Fruit fly (Drosophila melanogaster) whole organism, adult: ENCODE results near the gene CG3568.

ENCODE experiments used
- CG11617 ChIP-seq: fragments of 200-800 bp; sonication (Bioruptor generic); optimal IDR thresholded peaks from 2 replicates; lab custom pipeline; 2017; ENCODE audit warnings: mild to moderate bottlenecking, missing biosample characterization, missing genetic modification reagents, missing genetic modification characterization
- CG12768 ChIP-seq: fragments of 200-800 bp; sonication (Bioruptor generic); optimal IDR thresholded peaks from 2 replicates; lab custom pipeline; 2017; ENCODE audit warnings: missing biosample characterization, missing genetic modification characterization, mild to moderate bottlenecking, moderate library complexity, missing genetic modification reagents
- CG14711 ChIP-seq: fragments of 200-800 bp; sonication (Bioruptor generic); optimal IDR thresholded peaks from 2 replicates; lab custom pipeline; 2018; ENCODE audit warnings: missing biosample characterization, mild to moderate bottlenecking, missing genetic modification characterization, moderate library complexity
- CG1620 ChIP-seq: fragments of 200-800 bp; sonication (Bioruptor generic); optimal IDR thresholded peaks from 2 replicates; lab custom pipeline; 2016; ENCODE audit warnings: missing biosample characterization, missing genetic modification characterization
- CG33017 ChIP-seq: fragments of 200-800 bp; sonication (Bioruptor generic); optimal IDR thresholded peaks from 2 replicates; lab custom pipeline; 2018; ENCODE audit warnings: missing biosample characterization, mild to moderate bottlenecking, missing genetic modification characterization, moderate library complexity
- CG5204 ChIP-seq: fragments of 200-800 bp; sonication (Bioruptor generic); optimal IDR thresholded peaks from 2 replicates; lab custom pipeline; 2016; ENCODE audit warnings: missing biosample characterization, missing genetic modification characterization
- CG7045 ChIP-seq: fragments of 200-800 bp; sonication (Bioruptor generic); optimal IDR thresholded peaks from 2 replicates; lab custom pipeline; 2017; ENCODE audit warnings: missing biosample characterization, mild to moderate bottlenecking, missing genetic modification characterization
- CG7101 ChIP-seq: fragments of 200-800 bp; sonication (Bioruptor generic); optimal IDR thresholded peaks from 2 replicates; lab custom pipeline; 2018; ENCODE audit warnings: missing biosample characterization, mild to moderate bottlenecking, missing genetic modification characterization, moderate library complexity
- Clk ChIP-seq: fragments of 200-800 bp; sonication (Bioruptor generic); optimal IDR thresholded peaks from 2 replicates; lab custom pipeline; 2017; ENCODE audit warnings: missing biosample characterization, missing genetic modification characterization
- Crg-1 ChIP-seq: fragments of 200-800 bp; sonication (Bioruptor generic); optimal IDR thresholded peaks from 2 replicates; lab custom pipeline; 2016; ENCODE audit warnings: missing biosample characterization, missing genetic modification characterization
- Hr96 ChIP-seq: fragments of 200-800 bp; sonication (Bioruptor generic); optimal IDR thresholded peaks from 2 replicates; lab custom pipeline; 2016; ENCODE audit warnings: missing biosample characterization, missing genetic modification characterization
- Mnt ChIP-seq: fragments of 200-800 bp; sonication (Bioruptor generic); optimal IDR thresholded peaks from 2 replicates; lab custom pipeline; 2016; ENCODE audit warnings: missing biosample characterization, mild to moderate bottlenecking, missing genetic modification characterization
- bab1 ChIP-seq: fragments of 200-800 bp; sonication (Bioruptor generic); optimal IDR thresholded peaks from 3 replicates; lab custom pipeline; 2019; ENCODE audit warnings: missing biosample characterization, mild to moderate bottlenecking, missing genetic modification characterization, moderate library complexity
- cic ChIP-seq: fragments of 200-800 bp; sonication (Bioruptor generic); optimal IDR thresholded peaks from 2 replicates; lab custom pipeline; 2017; ENCODE audit warnings: missing biosample characterization, mild to moderate bottlenecking, missing genetic modification characterization, moderate library complexity
- cnc ChIP-seq, 2 experiments: fragments of >200 bp; optimal IDR thresholded peaks; 2 replicates each; lab custom pipeline; 2017
- kay ChIP-seq: fragments of 200-800 bp; sonication (Bioruptor generic); peaks from one replicate; lab custom pipeline; 2016; ENCODE audit warnings: missing biosample characterization, missing genetic modification characterization, borderline replicate concordance
- ovo ChIP-seq: fragments of 200-800 bp; sonication (Bioruptor generic); optimal IDR thresholded peaks from 2 replicates; lab custom pipeline; 2016; ENCODE audit warnings: missing biosample characterization, missing genetic modification characterization
- pad ChIP-seq: fragments of 200-800 bp; sonication (Bioruptor generic); optimal IDR thresholded peaks from 3 replicates; lab custom pipeline; 2017; ENCODE audit warnings: missing biosample characterization, missing genetic modification characterization, mild to moderate bottlenecking, moderate library complexity, missing genetic modification reagents
- tj ChIP-seq: fragments of 200-800 bp; sonication (Bioruptor generic); optimal IDR thresholded peaks from 3 replicates; lab custom pipeline; 2017; ENCODE audit warnings: missing biosample characterization, mild to moderate bottlenecking, missing genetic modification characterization, moderate library complexity
- toe ChIP-seq: fragments of 200-800 bp; sonication (Bioruptor generic); optimal IDR thresholded peaks from 2 replicates; lab custom pipeline; 2016; ENCODE audit warnings: missing biosample characterization, missing genetic modification characterization

The CG3568 gene

dm6 chrX:4508072-4508644 lies 34.3 kb upstream of the CG3568 start:
- TF ChIP-seq toe (GFP tag; lab: Kevin White, UChicago): no peak
- TF ChIP-seq Crg-1: no peak
- no peak for TF ChIP-seq CG5204 (GFP tag; lab: Kevin White, UChicago)
- TF ChIP-seq cic (GFP tag; lab: Kevin White, UChicago): no peak
- no peak for TF ChIP-seq cnc (optimal IDR thresholded peaks at IDR 0.05; lab: Kevin White, UChicago)
- no peak for TF ChIP-seq ovo (GFP tag; lab: Kevin White, UChicago)
- no peak for TF ChIP-seq CG12768 (GFP tag; lab: Kevin White, UChicago)
- TF ChIP-seq CG14711: no peak
- TF ChIP-seq CG33017 (tag; lab: Kevin White, UChicago): no peak
- no peak for TF ChIP-seq bab1 (GFP tag; lab: Kevin White, UChicago)
- TF ChIP-seq CG7045: no peak
- no peak for TF ChIP-seq Hr96 (GFP tag; lab: Kevin White, UChicago)
- no peak for TF ChIP-seq CG1620 (GFP tag; lab: Kevin White, UChicago)
- TF ChIP-seq tj (GFP tag; lab: Kevin White, UChicago): no peak
- no peak for TF ChIP-seq Mnt (GFP tag; lab: Kevin White, UChicago)

- no peak for TF ChIP-seq CG12768 (GFP tag; lab: Kevin White, UChicago)
- no peak for TF ChIP-seq CG5204 (GFP tag; lab: Kevin White, UChicago)
- no peak for TF ChIP-seq Hr96 (GFP tag; lab: Kevin White, UChicago)
- no peak for TF ChIP-seq ovo (GFP tag; lab: Kevin White, UChicago)
- no peak for TF ChIP-seq CG11617 (GFP tag; lab: Kevin White, UChicago)
- no peak for TF ChIP-seq CG1620 (GFP tag; lab: Kevin White, UChicago)
- TF ChIP-seq CG7101 (tag; lab: Kevin White, UChicago): no peak
- no peak for TF ChIP-seq CG14711
- TF ChIP-seq Crg-1: no peak
- no peak for TF ChIP-seq CG33017 (tag; lab: Kevin White, UChicago)
- TF ChIP-seq Clk (GFP tag; lab: Kevin White, UChicago): no peak
- no peak for TF ChIP-seq pad (GFP tag; lab: Kevin White, UChicago)
- TF ChIP-seq tj (GFP tag; lab: Kevin White, UChicago): no peak
Observed at dm6 chrX:4511575-4511974, 30.9 kb upstream of the CG3568 start.

- TF ChIP-seq Crg-1: no peak
- no peak for TF ChIP-seq CG7101 (tag; lab: Kevin White, UChicago)
- no peak for TF ChIP-seq cic (GFP tag; lab: Kevin White, UChicago)
- no peak for TF ChIP-seq bab1 (GFP tag; lab: Kevin White, UChicago)
- TF ChIP-seq Mnt (GFP tag; lab: Kevin White, UChicago): no peak
- TF ChIP-seq CG11617 (GFP tag; lab: Kevin White, UChicago): no peak
- no peak for TF ChIP-seq CG14711
- TF ChIP-seq tj (GFP tag; lab: Kevin White, UChicago): no peak
- no peak for TF ChIP-seq Hr96 (GFP tag; lab: Kevin White, UChicago)
- no peak for TF ChIP-seq ovo (GFP tag; lab: Kevin White, UChicago)
- TF ChIP-seq pad (GFP tag; lab: Kevin White, UChicago): no peak
- no peak for TF ChIP-seq CG5204 (GFP tag; lab: Kevin White, UChicago)
Observed at dm6 chrX:4520879-4521278, 21.6 kb upstream of the CG3568 start.

- TF ChIP-seq CG14711 (no peak), toe (GFP tag; lab: Kevin White, UChicago) (no peak), CG5204 (GFP tag; lab: Kevin White, UChicago) (no peak), tj (GFP tag; lab: Kevin White, UChicago) (no peak), pad (GFP tag; lab: Kevin White, UChicago) (no peak), CG1620 (GFP tag; lab: Kevin White, UChicago) (no peak), ovo (GFP tag; lab: Kevin White, UChicago) (no peak)
Observed at dm6 chrX:4526754-4527153, 15.7 kb upstream of the CG3568 start.

- TF ChIP-seq bab1 (GFP tag; lab: Kevin White, UChicago): peak; percentile 71
- no peak for TF ChIP-seq CG12768 (GFP tag; lab: Kevin White, UChicago)
Observed at dm6 chrX:4529909-4530308, 12.5 kb upstream of the CG3568 start, which contains the start of gene CG3556. TSS of gene CG3556 (plus strand) at chrX:4530231.

dm6 chrX:4534002-4534401 lies 8.4 kb upstream of the CG3568 start:
- no peak for TF ChIP-seq CG14711
- TF ChIP-seq CG7101 (tag; lab: Kevin White, UChicago): no peak
- no peak for TF ChIP-seq tj (GFP tag; lab: Kevin White, UChicago)
- TF ChIP-seq ovo (GFP tag; lab: Kevin White, UChicago): no peak
- TF ChIP-seq CG11617 (GFP tag; lab: Kevin White, UChicago): no peak
- no peak for TF ChIP-seq cnc (optimal IDR thresholded peaks at IDR 0.05; lab: Kevin White, UChicago)
- no peak for TF ChIP-seq Mnt (GFP tag; lab: Kevin White, UChicago)
- TF ChIP-seq cic (GFP tag; lab: Kevin White, UChicago): no peak
- no peak for TF ChIP-seq CG5204 (GFP tag; lab: Kevin White, UChicago)
- no peak for TF ChIP-seq Hr96 (GFP tag; lab: Kevin White, UChicago)
- TF ChIP-seq pad (GFP tag; lab: Kevin White, UChicago): no peak
- no peak for TF ChIP-seq bab1 (GFP tag; lab: Kevin White, UChicago)
- no peak for TF ChIP-seq toe (GFP tag; lab: Kevin White, UChicago)
- TF ChIP-seq kay (GFP tag; lab: Kevin White, UChicago): no peak
- no peak for TF ChIP-seq Crg-1
